Worm (Caenorhabditis elegans): ENCODE measurements around the gene srt-69.

ce11 chrV:5228513-5228912 is 37.0 kb downstream of the srt-69 start:
- TF ChIP-seq W03F9.2 (tag; optimal IDR thresholded peaks at IDR 0.05) (no peak), him-1 (tag; optimal IDR thresholded peaks at IDR 0.05) (no peak)
